Fruit fly (Drosophila melanogaster) whole organism, embryonic: ENCODE data around the gene CrebB.
A peak's percentile ranks its signal among the peaks of the same experiment; 100 is the strongest.

Source experiments
- Abd-B ChIP-seq: fragments of 200-800 bp; sonication (Bioruptor generic); optimal IDR thresholded peaks from 2 replicates; lab custom pipeline; 2018; ENCODE audit warnings: missing biosample characterization, mild to moderate bottlenecking, missing genetic modification characterization, moderate library complexity
- Adf1 ChIP-seq: fragments of 200-800 bp; sonication (Bioruptor generic); IDR thresholded peaks from 2 replicates; pipeline ENCODE4 v1.3.6; 2022; ENCODE audit warnings: missing biosample characterization, missing genetic modification characterization
- Blimp-1 ChIP-seq: fragments of 200-800 bp; sonication (Bioruptor generic); optimal IDR thresholded peaks from 3 replicates; lab custom pipeline; 2018; ENCODE audit warnings: missing biosample characterization, missing genetic modification characterization, mild to moderate bottlenecking, moderate library complexity, missing genetic modification reagents
- CG11504 ChIP-seq: fragments of 200-800 bp; sonication (Bioruptor generic); optimal IDR thresholded peaks from 3 replicates; lab custom pipeline; 2019; ENCODE audit warnings: missing biosample characterization, mild to moderate bottlenecking, missing genetic modification characterization, moderate library complexity
- CG11723 ChIP-seq: fragments of 200-800 bp; sonication (Bioruptor generic); optimal IDR thresholded peaks from 2 replicates; lab custom pipeline; 2017; ENCODE audit warnings: missing biosample characterization, mild to moderate bottlenecking, missing genetic modification characterization
- CG13296 ChIP-seq: fragments of 200-800 bp; sonication (Bioruptor generic); optimal IDR thresholded peaks from 3 replicates; lab custom pipeline; 2018; ENCODE audit warnings: missing biosample characterization, mild to moderate bottlenecking, missing genetic modification characterization
- CG13775 ChIP-seq: fragments of 200-800 bp; sonication (Bioruptor generic); optimal IDR thresholded peaks from 3 replicates; lab custom pipeline; 2017; ENCODE audit warnings: missing biosample characterization, mild to moderate bottlenecking, missing genetic modification characterization
- CG15073 ChIP-seq: fragments of 200-800 bp; sonication (Bioruptor generic); optimal IDR thresholded peaks from 2 replicates; lab custom pipeline; 2016; ENCODE audit warnings: missing biosample characterization, missing genetic modification characterization
- CG17361 ChIP-seq: fragments of 200-800 bp; sonication (Bioruptor generic); IDR thresholded peaks from 3 replicates; pipeline ENCODE4 v1.3.6; 2022; ENCODE audit warnings: missing biosample characterization, missing genetic modification characterization
- CG2129 ChIP-seq: fragments of 200-800 bp; sonication (Bioruptor generic); IDR thresholded peaks from 2 replicates; pipeline ENCODE4 v1.3.6; 2022; ENCODE audit warnings: missing biosample characterization, missing genetic modification characterization; ENCODE audit not compliant: partially characterized antibody
- CG31365 ChIP-seq: fragments of 200-800 bp; sonication (Bioruptor generic); optimal IDR thresholded peaks from 2 replicates; lab custom pipeline; 2018; ENCODE audit warnings: missing biosample characterization, mild to moderate bottlenecking, missing genetic modification characterization
- CG5953 ChIP-seq: fragments of 200-800 bp; sonication (Bioruptor generic); IDR thresholded peaks from 2 replicates; pipeline ENCODE4 v1.3.6; 2022; ENCODE audit warnings: missing biosample characterization, missing genetic modification characterization
- CG6175 ChIP-seq: fragments of 200-800 bp; sonication (Bioruptor generic); IDR thresholded peaks from 3 replicates; pipeline ENCODE4 v1.3.6; 2022; ENCODE audit warnings: missing biosample characterization, missing genetic modification characterization
- CG7786 ChIP-seq: fragments of 200-800 bp; sonication (Bioruptor generic); optimal IDR thresholded peaks from 2 replicates; lab custom pipeline; 2016; ENCODE audit warnings: missing biosample characterization, missing genetic modification characterization
- CG8765 ChIP-seq: fragments of 200-800 bp; sonication (Bioruptor generic); IDR thresholded peaks from 2 replicates; pipeline ENCODE4 v1.3.6; 2022; ENCODE audit warnings: missing biosample characterization, missing genetic modification characterization
- CG9817 ChIP-seq: fragments of 200-800 bp; sonication (Bioruptor generic); optimal IDR thresholded peaks from 2 replicates; lab custom pipeline; 2018; ENCODE audit warnings: missing biosample characterization, mild to moderate bottlenecking, missing genetic modification characterization, moderate library complexity
- CG9932 ChIP-seq: fragments of 200-800 bp; sonication (Bioruptor generic); IDR thresholded peaks from 2 replicates; pipeline ENCODE4 v1.3.6; 2022; ENCODE audit warnings: missing biosample characterization, missing genetic modification characterization
- CoRest ChIP-seq: fragments of 200-800 bp; sonication (Bioruptor generic); optimal IDR thresholded peaks from 3 replicates; lab custom pipeline; 2018; ENCODE audit warnings: missing biosample characterization, mild to moderate bottlenecking, missing genetic modification characterization, moderate library complexity
- Deaf1 ChIP-seq: fragments of 200-800 bp; optimal IDR thresholded peaks from 3 replicates; lab custom pipeline; 2019; ENCODE audit warnings: missing biosample characterization, mild to moderate bottlenecking, missing genetic modification characterization, moderate library complexity
- Dll ChIP-seq: fragments of 200-800 bp; sonication (Bioruptor generic); IDR thresholded peaks from 4 replicates; pipeline ENCODE4 v1.3.6; 2022; ENCODE audit warnings: missing biosample characterization, missing genetic modification characterization; ENCODE audit not compliant: partially characterized antibody
- Dp ChIP-seq: fragments of 200-800 bp; sonication (Bioruptor generic); optimal IDR thresholded peaks from 2 replicates; lab custom pipeline; 2018; ENCODE audit warnings: missing biosample characterization, mild to moderate bottlenecking, missing genetic modification characterization, moderate library complexity
- Kr ChIP-seq: fragments of 200-800 bp; sonication (Bioruptor generic); optimal IDR thresholded peaks from 2 replicates; lab custom pipeline; 2017; ENCODE audit warnings: missing biosample characterization, mild to moderate bottlenecking, missing genetic modification characterization
- Mrtf ChIP-seq: fragments of 200-800 bp; sonication (Bioruptor generic); IDR thresholded peaks from 3 replicates; pipeline ENCODE4 v1.3.6; 2022; ENCODE audit warnings: missing biosample characterization, missing genetic modification characterization
- NFAT ChIP-seq: fragments of 200-800 bp; sonication (Bioruptor generic); IDR thresholded peaks from 2 replicates; pipeline ENCODE4 v1.3.6; 2022; ENCODE audit warnings: missing biosample characterization, missing genetic modification characterization
- NfI ChIP-seq: fragments of 200-800 bp; sonication (Bioruptor generic); optimal IDR thresholded peaks from 3 replicates; lab custom pipeline; 2018; ENCODE audit warnings: missing biosample characterization, mild to moderate bottlenecking, missing genetic modification characterization, moderate library complexity
- Oaz ChIP-seq: fragments of 200-800 bp; sonication (Bioruptor generic); IDR thresholded peaks from 2 replicates; pipeline ENCODE4 v1.3.6; 2022; ENCODE audit warnings: missing biosample characterization, missing genetic modification characterization
- Opbp ChIP-seq: fragments of 200-800 bp; sonication (Bioruptor generic); IDR thresholded peaks from 3 replicates; pipeline ENCODE4 v1.3.6; 2022; ENCODE audit warnings: missing biosample characterization, missing genetic modification characterization; ENCODE audit not compliant: partially characterized antibody
- Spps ChIP-seq: fragments of 200-800 bp; sonication (Bioruptor generic); optimal IDR thresholded peaks from 2 replicates; lab custom pipeline; 2018; ENCODE audit warnings: missing biosample characterization, mild to moderate bottlenecking, missing genetic modification characterization
- Stat92E ChIP-seq, 3 experiments: fragments of >200 bp in 2 of 3; fragments of 200-800 bp in 1 of 3; sonication (Bioruptor generic) in 1 of 3; optimal IDR thresholded peaks; 2 replicates each; lab custom pipeline; 2017 to 2019; ENCODE audit warnings: missing biosample characterization in 3 of 3, missing genetic modification characterization in 3 of 3, mild to moderate bottlenecking in 1 of 3, moderate library complexity in 1 of 3
- ash1 ChIP-seq: fragments of 200-800 bp; sonication (Bioruptor generic); optimal IDR thresholded peaks from 2 replicates; lab custom pipeline; 2018; ENCODE audit warnings: missing biosample characterization, mild to moderate bottlenecking, missing genetic modification characterization
- chif ChIP-seq, 2 experiments: fragments of 200-800 bp; sonication (Bioruptor generic); optimal IDR thresholded peaks; 3 replicates each; lab custom pipeline; 2016; ENCODE audit warnings: missing biosample characterization in 2 of 2, missing genetic modification characterization in 2 of 2
- crp ChIP-seq, 2 experiments: fragments of 200-800 bp; sonication (Bioruptor generic); optimal IDR thresholded peaks; 2 replicates in 1 of 2; 3 replicates in 1 of 2; lab custom pipeline; 2017; ENCODE audit warnings: missing biosample characterization in 2 of 2, missing genetic modification characterization in 2 of 2, mild to moderate bottlenecking in 1 of 2, moderate library complexity in 1 of 2
- dimm ChIP-seq: fragments of 200-800 bp; sonication (Bioruptor generic); IDR thresholded peaks from 2 replicates; pipeline ENCODE4 v1.3.6; 2022; ENCODE audit warnings: missing biosample characterization, missing genetic modification characterization
- gro ChIP-seq: fragments of 200-800 bp; sonication (Bioruptor generic); optimal IDR thresholded peaks from 2 replicates; lab custom pipeline; 2016; ENCODE audit warnings: missing biosample characterization, missing genetic modification characterization
- ind ChIP-seq: fragments of 200-800 bp; sonication (Bioruptor generic); optimal IDR thresholded peaks from 3 replicates; lab custom pipeline; 2016; ENCODE audit warnings: missing biosample characterization, missing genetic modification characterization
- knrl ChIP-seq: fragments of 200-800 bp; sonication (Bioruptor generic); IDR thresholded peaks from 3 replicates; pipeline ENCODE4 v1.3.6; 2022; ENCODE audit warnings: missing biosample characterization, missing genetic modification characterization; ENCODE audit not compliant: partially characterized antibody
- ranshi ChIP-seq: fragments of 200-800 bp; sonication (Bioruptor generic); IDR thresholded peaks from 2 replicates; pipeline ENCODE4 v1.3.6; 2022; ENCODE audit warnings: missing biosample characterization, missing genetic modification characterization
- row ChIP-seq: fragments of 200-800 bp; sonication (Bioruptor generic); IDR thresholded peaks from 3 replicates; pipeline ENCODE4 v1.3.6; 2022; ENCODE audit warnings: missing biosample characterization, missing genetic modification characterization
- sd ChIP-seq: fragments of 200-800 bp; sonication (Bioruptor generic); optimal IDR thresholded peaks from 3 replicates; lab custom pipeline; 2018; ENCODE audit warnings: missing biosample characterization, mild to moderate bottlenecking, missing genetic modification characterization, moderate library complexity
- sens ChIP-seq: fragments of 200-800 bp; sonication (Bioruptor generic); peaks from one replicate; lab custom pipeline; 2016; ENCODE audit warnings: missing biosample characterization, missing genetic modification characterization
- shn ChIP-seq: fragments of 200-800 bp; sonication (Bioruptor generic); optimal IDR thresholded peaks from 3 replicates; lab custom pipeline; 2016; ENCODE audit warnings: missing biosample characterization, missing genetic modification characterization
- slou ChIP-seq: fragments of 200-800 bp; sonication (Bioruptor generic); optimal IDR thresholded peaks from 3 replicates; lab custom pipeline; 2016; ENCODE audit warnings: missing biosample characterization, missing genetic modification characterization
- stwl ChIP-seq: fragments of 200-800 bp; sonication (Bioruptor generic); optimal IDR thresholded peaks from 3 replicates; lab custom pipeline; 2018; ENCODE audit warnings: missing biosample characterization, mild to moderate bottlenecking, missing genetic modification characterization, moderate library complexity
- sug ChIP-seq: fragments of 200-800 bp; optimal IDR thresholded peaks from 2 replicates; lab custom pipeline; 2019; ENCODE audit warnings: missing biosample characterization, mild to moderate bottlenecking, missing genetic modification characterization, moderate library complexity
- tin ChIP-seq: fragments of 200-800 bp; sonication (Bioruptor generic); optimal IDR thresholded peaks from 3 replicates; lab custom pipeline; 2016; ENCODE audit warnings: missing biosample characterization, missing genetic modification characterization
- toy ChIP-seq: fragments of 200-800 bp; sonication (Bioruptor generic); IDR thresholded peaks from 2 replicates; pipeline ENCODE4 v1.3.6; 2022; ENCODE audit warnings: missing biosample characterization, missing genetic modification characterization
- ttk ChIP-seq: fragments of 200-800 bp; sonication (Bioruptor generic); IDR thresholded peaks from 2 replicates; pipeline ENCODE4 v2.1.2; 2022; ENCODE audit warnings: missing biosample characterization, missing genetic modification characterization
- twi ChIP-seq: fragments of 200-800 bp; optimal IDR thresholded peaks from 2 replicates; lab custom pipeline; 2019; ENCODE audit warnings: missing biosample characterization, mild to moderate bottlenecking, missing genetic modification characterization, moderate library complexity
- tx ChIP-seq: fragments of 200-800 bp; sonication (Bioruptor generic); optimal IDR thresholded peaks from 2 replicates; lab custom pipeline; 2016; ENCODE audit warnings: missing biosample characterization, missing genetic modification characterization
- zf30C ChIP-seq: fragments of 200-800 bp; sonication (Bioruptor generic); optimal IDR thresholded peaks from 3 replicates; lab custom pipeline; 2018; ENCODE audit warnings: missing biosample characterization, mild to moderate bottlenecking, missing genetic modification characterization

The CrebB gene

dm6 chrX:18319912-18320520 is 46.1 kb upstream of the CrebB start (continued):
- peak; percentile 36; the same call in 1 of the 3 replicates for TF ChIP-seq CG6175 (GFP tag; lab: Robert Waterston, UW)
- TF ChIP-seq Oaz (GFP tag; lab: Robert Waterston, UW), result no peak
- no peak for TF ChIP-seq Mrtf
- peak in 1 of 2 experiments; percentile 45 for TF ChIP-seq crp (GFP tag; optimal IDR thresholded peaks at IDR 0.05; lab: Kevin White, UChicago)
- no peak for TF ChIP-seq Kr (GFP tag; lab: Kevin White, UChicago)
- TF ChIP-seq chif (GFP tag; optimal IDR thresholded peaks at IDR 0.05; lab: Kevin White, UChicago), result no peak
- TF ChIP-seq Spps (tag; lab: Kevin White, UChicago), result no peak
- peak; percentile 14 for TF ChIP-seq NfI (GFP tag; lab: Kevin White, UChicago)
- no peak for TF ChIP-seq zf30C (GFP tag; lab: Kevin White, UChicago)
- peak; percentile 34; the same call in 1 of the 3 replicates for TF ChIP-seq CG17361 (GFP tag; lab: Robert Waterston, UW)
- no peak for TF ChIP-seq CG13296 (GFP tag; lab: Kevin White, UChicago)
- peak; percentile 85 for TF ChIP-seq sd (tag; lab: Kevin White, UChicago)
- TF ChIP-seq sens, result peak; percentile 62
- peak; percentile 17 for TF ChIP-seq CG9817 (tag; lab: Kevin White, UChicago)
- TF ChIP-seq Blimp-1 (GFP tag; lab: Kevin White, UChicago), result no peak
- no peak for TF ChIP-seq toy
- TF ChIP-seq knrl, result no peak
- TF ChIP-seq CG7786 (GFP tag; lab: Kevin White, UChicago), result no peak
- TF ChIP-seq CG15073 (GFP tag; lab: Kevin White, UChicago), result peak; percentile 94
- TF ChIP-seq row (GFP tag; lab: Robert Waterston, UW), result 0 out of 3 replicates have a peak, but pooled peaks have one; percentile 7
- TF ChIP-seq twi (tag; lab: Kevin White, UChicago), result no peak
- TF ChIP-seq Dll (GFP tag; lab: Robert Waterston, UW), result no peak
- TF ChIP-seq ash1 (GFP tag; lab: Kevin White, UChicago), result no peak
- TF ChIP-seq Opbp (GFP tag; lab: Robert Waterston, UW), result no peak
- TF ChIP-seq Deaf1, result no peak
- TF ChIP-seq CG8765 (GFP tag; lab: Robert Waterston, UW), result no peak
- TF ChIP-seq CG11504 (tag; lab: Kevin White, UChicago), result peak; percentile 39
- TF ChIP-seq CG13775 (GFP tag; lab: Kevin White, UChicago), result no peak
- TF ChIP-seq CG5953, result no peak
- no peak for TF ChIP-seq ranshi (GFP tag; lab: Robert Waterston, UW)
- TF ChIP-seq tin (GFP tag; lab: Kevin White, UChicago), result no peak
- TF ChIP-seq ttk (GFP tag; lab: Robert Waterston, UW), result no peak
- no peak for TF ChIP-seq shn (GFP tag; lab: Kevin White, UChicago)
- 0 out of 2 replicates have a peak, but pooled peaks have one; percentile 8 for TF ChIP-seq CG9932 (GFP tag; lab: Robert Waterston, UW)
- TF ChIP-seq CG11723 (GFP tag; lab: Kevin White, UChicago), result no peak
- TF ChIP-seq slou (GFP tag; lab: Kevin White, UChicago), result no peak
- peak; percentile 21 for TF ChIP-seq CoRest (tag; lab: Kevin White, UChicago)
- TF ChIP-seq NFAT, result no peak
- no peak for TF ChIP-seq gro (GFP tag; lab: Kevin White, UChicago)
- TF ChIP-seq Stat92E (GFP tag; optimal IDR thresholded peaks at IDR 0.05; lab: Kevin White, UChicago), result no peak
- TF ChIP-seq Dp (GFP tag; lab: Kevin White, UChicago), result no peak
- no peak for TF ChIP-seq CG31365 (tag; lab: Kevin White, UChicago)
- TF ChIP-seq Adf1 (GFP tag; lab: Robert Waterston, UW), result no peak
- no peak for TF ChIP-seq sug (tag; lab: Kevin White, UChicago)
- TF ChIP-seq Abd-B (GFP tag; lab: Kevin White, UChicago), result no peak
- TF ChIP-seq ind, result no peak
- TF ChIP-seq CG2129, result no peak
- TF ChIP-seq tx (GFP tag; lab: Kevin White, UChicago), result no peak
- no peak for TF ChIP-seq stwl (tag; lab: Kevin White, UChicago)
- no peak for TF ChIP-seq dimm (GFP tag; lab: Robert Waterston, UW)
